Worm (Caenorhabditis elegans) whole organism, mixed stage, embryonic: ENCODE data around the gene srsx-33.
"Not testable (repeated sequence)": the region's sequence is repeated elsewhere in the genome, so short reads cannot be mapped to it uniquely, and the experiment has no call there.

ENCODE experiments used
- bed-3 ChIP-seq: fragments of 200-800 bp; sonication (Bioruptor generic); optimal IDR thresholded peaks from 3 replicates; lab custom pipeline; 2018; ENCODE audit warnings: mild to moderate bottlenecking, missing genetic modification characterization, moderate library complexity, missing compliant biosample characterization
- blmp-1 ChIP-seq: fragments of 150-350 bp; optimal IDR thresholded peaks from 2 replicates; lab custom pipeline; 2014; ENCODE audit warnings: missing biosample characterization, missing genetic modification characterization
- ceh-39 ChIP-seq: fragments of 150-350 bp; optimal IDR thresholded peaks from 2 replicates; lab custom pipeline; 2014; ENCODE audit warnings: missing biosample characterization, missing genetic modification characterization
- ceh-43 ChIP-seq: fragments of 200-800 bp; sonication (Bioruptor generic); optimal IDR thresholded peaks from 2 replicates; lab custom pipeline; 2018; ENCODE audit warnings: mild to moderate bottlenecking, missing genetic modification characterization, moderate library complexity, missing compliant biosample characterization
- ceh-83 ChIP-seq: fragments of 200-800 bp; sonication (Bioruptor generic); optimal IDR thresholded peaks from 2 replicates; lab custom pipeline; 2018; ENCODE audit warnings: mild to moderate bottlenecking, missing genetic modification characterization, missing compliant biosample characterization
- ces-1 ChIP-seq: fragments of 150-350 bp; optimal IDR thresholded peaks from 2 replicates; lab custom pipeline; 2014; ENCODE audit warnings: missing biosample characterization, missing genetic modification reagents, missing genetic modification characterization
- cnd-1 ChIP-seq: fragments of 200-800 bp; sonication (Bioruptor generic); optimal IDR thresholded peaks from 2 replicates; lab custom pipeline; 2018; ENCODE audit warnings: mild to moderate bottlenecking, missing genetic modification characterization, missing compliant biosample characterization
- drap-1 ChIP-seq: fragments of 200-800 bp; sonication (Bioruptor generic); optimal IDR thresholded peaks from 3 replicates; lab custom pipeline; 2018; ENCODE audit warnings: mild to moderate bottlenecking, missing genetic modification characterization, missing compliant biosample characterization
- elt-1 ChIP-seq: sonication (generic microtip); optimal IDR thresholded peaks from 2 replicates; lab custom pipeline; 2017; ENCODE audit warnings: missing genetic modification characterization, mild to moderate bottlenecking, missing compliant biosample characterization, antibody characterized with exemption, moderate library complexity, borderline replicate concordance; ENCODE audit not compliant: insufficient read depth
- elt-3 ChIP-seq: fragments of 150-350 bp; optimal IDR thresholded peaks from 2 replicates; lab custom pipeline; 2014; ENCODE audit warnings: missing biosample characterization, missing genetic modification characterization
- flh-1 ChIP-seq: fragments of 200-800 bp; sonication (Bioruptor generic); optimal IDR thresholded peaks from 2 replicates; lab custom pipeline; 2018; ENCODE audit warnings: mild to moderate bottlenecking, missing genetic modification characterization, moderate library complexity, missing compliant biosample characterization
- ham-2 ChIP-seq: fragments of 200-800 bp; sonication (Bioruptor generic); optimal IDR thresholded peaks from 2 replicates; lab custom pipeline; 2018; ENCODE audit warnings: mild to moderate bottlenecking, missing genetic modification characterization, missing compliant biosample characterization
- lin-13 ChIP-seq: fragments of 150-350 bp; optimal IDR thresholded peaks from 2 replicates; lab custom pipeline; 2014; ENCODE audit warnings: missing biosample characterization, missing genetic modification characterization
- lsy-2 ChIP-seq: fragments of 150-350 bp; optimal IDR thresholded peaks from 2 replicates; lab custom pipeline; 2014; ENCODE audit warnings: missing biosample characterization, missing genetic modification characterization
- mab-5 ChIP-seq: fragments of 150-350 bp; optimal IDR thresholded peaks from 2 replicates; lab custom pipeline; 2014; ENCODE audit warnings: missing biosample characterization, missing genetic modification characterization
- mep-1 ChIP-seq: fragments of 150-350 bp; optimal IDR thresholded peaks from 2 replicates; lab custom pipeline; 2017; ENCODE audit warnings: missing biosample characterization, missing genetic modification reagents, missing genetic modification characterization, inconsistent platforms
- mls-2 ChIP-seq: sonication (generic microtip); optimal IDR thresholded peaks from 2 replicates; lab custom pipeline; 2016; ENCODE audit warnings: mild to moderate bottlenecking, missing genetic modification characterization, moderate library complexity, missing compliant biosample characterization
- nhr-12 ChIP-seq: fragments of 150-350 bp; optimal IDR thresholded peaks from 2 replicates; lab custom pipeline; 2014; ENCODE audit warnings: missing biosample characterization, missing genetic modification characterization
- nhr-2 ChIP-seq: fragments of 150-350 bp; optimal IDR thresholded peaks from 2 replicates; lab custom pipeline; 2014; ENCODE audit warnings: missing biosample characterization, missing genetic modification characterization
- nhr-237 ChIP-seq: fragments of 150-350 bp; optimal IDR thresholded peaks from 2 replicates; lab custom pipeline; 2014; ENCODE audit warnings: missing biosample characterization, missing genetic modification characterization
- nhr-28 ChIP-seq: fragments of 150-350 bp; optimal IDR thresholded peaks from 2 replicates; lab custom pipeline; 2014; ENCODE audit warnings: missing biosample characterization, missing genetic modification characterization
- pha-4 ChIP-seq: fragments of 150-350 bp; optimal IDR thresholded peaks from 2 replicates; lab custom pipeline; 2018; ENCODE audit warnings: missing biosample characterization, missing genetic modification reagents, missing genetic modification characterization
- sem-2 ChIP-seq: fragments of 200-800 bp; sonication (Bioruptor generic); optimal IDR thresholded peaks from 2 replicates; lab custom pipeline; 2018; ENCODE audit warnings: mild to moderate bottlenecking, missing genetic modification characterization, missing compliant biosample characterization
- snpc-4 ChIP-seq: fragments of 150-350 bp; optimal IDR thresholded peaks from 2 replicates; lab custom pipeline; 2014; ENCODE audit warnings: missing biosample characterization, missing genetic modification characterization
- sptf-1 ChIP-seq: sonication (generic microtip); optimal IDR thresholded peaks from 2 replicates; lab custom pipeline; 2017; ENCODE audit warnings: mild to moderate bottlenecking, missing genetic modification characterization, moderate library complexity, missing compliant biosample characterization
- unc-39 ChIP-seq: fragments of 150-350 bp; optimal IDR thresholded peaks from 2 replicates; lab custom pipeline; 2014; ENCODE audit warnings: missing biosample characterization, missing genetic modification characterization
- unc-62 ChIP-seq: fragments of 150-350 bp; optimal IDR thresholded peaks from 2 replicates; lab custom pipeline; 2014; ENCODE audit warnings: missing biosample characterization, missing genetic modification reagents, missing genetic modification characterization
- zip-8 ChIP-seq: fragments of 150-350 bp; optimal IDR thresholded peaks from 2 replicates; lab custom pipeline; 2014; ENCODE audit warnings: missing biosample characterization, missing genetic modification characterization
- ztf-11 ChIP-seq: fragments of 150-350 bp; optimal IDR thresholded peaks from 2 replicates; lab custom pipeline; 2014; ENCODE audit warnings: missing biosample characterization, missing genetic modification characterization

srsx-33 gene

DNA sequence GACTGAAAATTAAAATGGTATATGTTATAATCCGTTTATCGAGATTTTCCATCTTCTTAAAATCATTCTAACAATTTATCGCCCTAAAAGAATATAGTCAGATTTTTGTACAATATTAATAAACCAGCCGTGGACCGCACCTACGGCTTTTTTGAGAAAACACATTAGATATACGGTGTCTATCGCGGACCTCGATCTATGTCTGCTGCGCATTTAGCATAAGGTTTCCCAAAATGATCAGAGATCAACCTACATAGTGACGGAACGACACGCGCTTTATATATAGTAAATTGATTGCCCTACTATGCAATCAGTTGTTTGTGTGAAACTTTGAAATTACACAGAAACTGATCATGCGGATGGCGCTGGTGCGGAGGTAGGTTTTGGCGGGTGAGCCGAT lies 40.4 kb upstream of the srsx-33 start:
- no peak for TF ChIP-seq nhr-237 (tag; lab: Kevin White, UChicago)
- no peak for TF ChIP-seq nhr-2 (tag; lab: Kevin White, UChicago)
- no peak for TF ChIP-seq ceh-39
- TF ChIP-seq unc-39 (tag; lab: Kevin White, UChicago): no peak
- TF ChIP-seq nhr-28 (tag; lab: Kevin White, UChicago): no peak
- no peak for TF ChIP-seq snpc-4 (tag; lab: Kevin White, UChicago)
- TF ChIP-seq ces-1 (GFP tag; lab: Kevin White, UChicago): no peak
- TF ChIP-seq zip-8 (tag; lab: Kevin White, UChicago): no peak
- no peak for TF ChIP-seq ceh-43 (GFP tag; lab: Kevin White, UChicago)
- TF ChIP-seq nhr-12 (tag; lab: Kevin White, UChicago): no peak
- no peak for TF ChIP-seq elt-1 (tag; lab: Kevin White, UChicago)
- no peak for TF ChIP-seq mls-2 (tag; lab: Kevin White, UChicago)
- no peak for TF ChIP-seq lsy-2 (tag; lab: Kevin White, UChicago)
- no peak for TF ChIP-seq unc-62

DNA sequence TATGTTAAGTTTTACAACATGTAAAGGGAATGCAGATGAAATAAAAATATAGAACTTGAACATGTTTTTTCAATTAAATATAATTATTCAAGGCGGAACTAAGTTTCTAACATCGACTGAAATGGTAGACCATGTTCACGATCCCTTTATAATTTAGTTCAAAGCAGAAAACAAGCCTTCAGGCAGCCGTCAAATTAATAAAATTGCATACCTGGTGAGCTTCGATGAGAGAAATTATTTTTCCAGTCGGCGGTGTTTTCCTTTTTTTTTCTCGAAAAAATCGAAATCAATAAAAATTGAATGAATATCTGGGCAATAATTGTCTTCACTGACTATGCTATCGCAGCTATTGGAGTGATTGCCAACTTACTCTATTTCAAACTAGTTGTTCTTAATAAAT lies 38.6 kb upstream of the srsx-33 start, which contains the start of gene C03E10.1:
C03E10.1 (plus strand) TSS at position 301 of the 400 bp plus-strand sequence.
- TF ChIP-seq ceh-83 (GFP tag; lab: Kevin White, UChicago) (no peak), drap-1 (GFP tag; lab: Kevin White, UChicago) (no peak), ceh-43 (GFP tag; lab: Kevin White, UChicago) (no peak), sptf-1 (no peak), unc-62 (no peak), pha-4 (tag; lab: Kevin White, UChicago) (no peak), nhr-28 (tag; lab: Kevin White, UChicago) (no peak), nhr-237 (tag; lab: Kevin White, UChicago) (no peak), ham-2 (GFP tag; lab: Kevin White, UChicago) (no peak), mep-1 (tag; lab: Kevin White, UChicago) (no peak), nhr-2 (tag; lab: Kevin White, UChicago) (no peak), lin-13 (tag; lab: Kevin White, UChicago) (no peak), mab-5 (tag; lab: Kevin White, UChicago) (no peak), ces-1 (GFP tag; lab: Kevin White, UChicago) (no peak), unc-39 (tag; lab: Kevin White, UChicago) (no peak), elt-1 (tag; lab: Kevin White, UChicago) (no peak)
- TF ChIP-seq, all 35 proteins: peak for 0

DNA sequence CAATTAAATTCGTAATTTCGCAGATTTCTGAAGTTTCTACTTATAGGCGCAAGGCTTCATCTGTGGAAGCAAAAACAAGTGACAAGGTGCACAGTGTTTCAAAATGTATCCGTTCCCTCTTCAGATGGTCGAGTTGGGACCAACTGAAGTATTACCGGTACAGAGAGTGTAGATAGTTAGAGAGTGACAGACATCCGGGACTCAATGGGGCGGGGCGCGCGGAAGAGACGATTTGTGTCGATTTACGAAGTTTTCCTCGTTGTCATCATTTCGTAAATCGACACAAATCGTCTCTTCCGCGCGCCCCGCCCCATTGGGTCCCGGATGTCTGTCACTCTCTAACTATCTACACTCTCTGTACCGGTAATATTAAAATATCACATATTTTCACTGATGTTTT lies 33.8 kb upstream of the srsx-33 start, which contains the start of gene C03E10.3:
C03E10.3 (plus strand) TSS at position 301 of the 400 bp plus-strand sequence.
- TF ChIP-seq flh-1 (GFP tag; lab: Kevin White, UChicago); nhr-237 (tag; lab: Kevin White, UChicago); zip-8 (tag; lab: Kevin White, UChicago): not testable (repeated sequence)

DNA sequence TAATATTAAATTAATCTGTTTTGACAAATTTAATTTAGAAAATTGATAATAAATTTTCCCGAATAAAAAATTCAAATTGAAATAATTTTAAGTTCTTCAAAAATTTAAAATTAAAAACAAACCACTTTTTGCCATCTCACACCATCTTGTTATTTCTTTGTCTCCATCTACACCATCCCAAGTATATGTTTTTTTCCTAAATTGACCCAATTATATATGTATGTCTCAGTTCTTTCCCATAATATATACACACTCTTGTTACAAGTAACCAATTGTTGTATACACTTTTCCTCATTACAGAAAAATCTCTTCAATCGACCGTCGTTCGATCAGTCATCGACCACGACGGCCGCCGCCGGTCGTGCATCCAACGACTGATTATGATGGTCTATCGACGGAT lies 29.9 kb upstream of the srsx-33 start, which contains the start of gene gly-20:
gly-20 (plus strand) TSS at position 301 of the 400 bp plus-strand sequence.
- TF ChIP-seq lsy-2 (tag; lab: Kevin White, UChicago) (no peak), ham-2 (GFP tag; lab: Kevin White, UChicago) (no peak), bed-3 (GFP tag; lab: Kevin White, UChicago) (no peak), mls-2 (tag; lab: Kevin White, UChicago) (no peak), ces-1 (GFP tag; lab: Kevin White, UChicago) (no peak), elt-3 (tag; lab: Kevin White, UChicago) (no peak), nhr-28 (tag; lab: Kevin White, UChicago) (no peak), ceh-83 (GFP tag; lab: Kevin White, UChicago) (no peak), unc-62 (no peak), mab-5 (tag; lab: Kevin White, UChicago) (no peak), flh-1 (GFP tag; lab: Kevin White, UChicago) (no peak), sem-2 (no peak), cnd-1 (tag; lab: Kevin White, UChicago) (no peak), ztf-11 (tag; lab: Kevin White, UChicago) (no peak), snpc-4 (tag; lab: Kevin White, UChicago) (no peak), blmp-1 (no peak), pha-4 (tag; lab: Kevin White, UChicago) (no peak), ceh-39 (no peak)
